Worm (Caenorhabditis elegans) whole organism, L3 larva: ENCODE results near the gene Y67D8C.6.

Source experiments
- nhr-76 ChIP-seq: fragments of 150-350 bp; sonication (generic microtip); optimal IDR thresholded peaks from 5 replicates; lab custom pipeline; 2014; ENCODE audit warnings: missing biosample characterization, missing genetic modification characterization
- snpc-4 ChIP-seq: fragments of 150-350 bp; optimal IDR thresholded peaks from 2 replicates; lab custom pipeline; 2014; ENCODE audit warnings: missing biosample characterization, missing genetic modification characterization
- zag-1 ChIP-seq: fragments of 150-350 bp; optimal IDR thresholded peaks from 2 replicates; lab custom pipeline; 2014; ENCODE audit warnings: missing biosample characterization, missing genetic modification characterization

- no peak for TF ChIP-seq zag-1 (tag; lab: Kevin White, UChicago)
- no peak for TF ChIP-seq nhr-76 (tag; lab: Kevin White, UChicago)
- no peak for TF ChIP-seq snpc-4 (tag; lab: Kevin White, UChicago)
Observed at ce11 chrIV:3028842-3029241, 34.3 kb downstream of the Y67D8C.6 start, which contains the start of gene ndnf-1.
